Fruit fly (Drosophila melanogaster) whole organism, prepupa: ENCODE measurements around the gene CG31664.

ENCODE experiments used
- Blimp-1 ChIP-seq: fragments of 200-800 bp; sonication (Bioruptor generic); optimal IDR thresholded peaks from 3 replicates; lab custom pipeline; 2017; ENCODE audit warnings: missing biosample characterization, missing genetic modification characterization, mild to moderate bottlenecking, moderate library complexity, missing genetic modification reagents
- CG10631 ChIP-seq: fragments of 200-800 bp; sonication (Bioruptor generic); optimal IDR thresholded peaks from 2 replicates; lab custom pipeline; 2016; ENCODE audit warnings: missing biosample characterization, missing genetic modification characterization
- CG11294 ChIP-seq: fragments of 200-800 bp; sonication (Bioruptor generic); IDR thresholded peaks from 2 replicates; pipeline ENCODE4 v1.3.6; 2022; ENCODE audit warnings: missing biosample characterization, missing genetic modification characterization
- CG11762 ChIP-seq: fragments of 200-800 bp; sonication (Bioruptor generic); optimal IDR thresholded peaks from 3 replicates; lab custom pipeline; 2016; ENCODE audit warnings: missing biosample characterization, missing genetic modification characterization; ENCODE audit not compliant: insufficient read depth
- CG11902 ChIP-seq: fragments of 200-800 bp; sonication (Bioruptor generic); optimal IDR thresholded peaks from 3 replicates; lab custom pipeline; 2016; ENCODE audit warnings: missing biosample characterization, missing genetic modification characterization
- CG15336 ChIP-seq: fragments of 200-800 bp; sonication (Bioruptor generic); IDR thresholded peaks from 2 replicates; pipeline ENCODE4 v1.3.6; 2022; ENCODE audit warnings: missing biosample characterization, missing genetic modification characterization
- CG1621 ChIP-seq: fragments of 200-800 bp; sonication (Bioruptor generic); optimal IDR thresholded peaks from 3 replicates; lab custom pipeline; 2018; ENCODE audit warnings: missing biosample characterization, mild to moderate bottlenecking, missing genetic modification characterization
- CG16779 ChIP-seq: fragments of 200-800 bp; sonication (Bioruptor generic); optimal IDR thresholded peaks from 3 replicates; lab custom pipeline; 2017; ENCODE audit warnings: missing biosample characterization, mild to moderate bottlenecking, missing genetic modification characterization
- CG3032 ChIP-seq: fragments of 200-800 bp; optimal IDR thresholded peaks from 2 replicates; lab custom pipeline; 2019; ENCODE audit warnings: missing biosample characterization, mild to moderate bottlenecking, missing genetic modification characterization, moderate library complexity
- CG31627 ChIP-seq: fragments of 200-800 bp; sonication (Bioruptor generic); optimal IDR thresholded peaks from 3 replicates; lab custom pipeline; 2016; ENCODE audit warnings: missing biosample characterization, missing genetic modification characterization
- CG32006 ChIP-seq: fragments of 200-800 bp; sonication (Bioruptor generic); optimal IDR thresholded peaks from 3 replicates; lab custom pipeline; 2017; ENCODE audit warnings: missing biosample characterization, mild to moderate bottlenecking, missing genetic modification characterization
- CG34406 ChIP-seq: fragments of 200-800 bp; sonication (Bioruptor generic); optimal IDR thresholded peaks from 3 replicates; lab custom pipeline; 2016; ENCODE audit warnings: missing biosample characterization, missing genetic modification characterization
- CG3919 ChIP-seq: fragments of 200-800 bp; sonication (Bioruptor generic); optimal IDR thresholded peaks from 3 replicates; lab custom pipeline; 2016; ENCODE audit warnings: missing biosample characterization, missing genetic modification characterization
- CG4318 ChIP-seq: fragments of 200-800 bp; sonication (Bioruptor generic); optimal IDR thresholded peaks from 3 replicates; lab custom pipeline; 2017; ENCODE audit warnings: missing biosample characterization, mild to moderate bottlenecking, missing genetic modification characterization
- CG6163 ChIP-seq: fragments of 200-800 bp; sonication (Bioruptor generic); IDR thresholded peaks from 3 replicates; pipeline ENCODE4 v1.3.6; 2022; ENCODE audit warnings: missing biosample characterization, missing genetic modification characterization
- CG6276 ChIP-seq: fragments of 200-800 bp; sonication (Bioruptor generic); optimal IDR thresholded peaks from 2 replicates; lab custom pipeline; 2017; ENCODE audit warnings: missing biosample characterization, mild to moderate bottlenecking, missing genetic modification characterization
- CG6792 ChIP-seq: fragments of 200-800 bp; sonication (Bioruptor generic); optimal IDR thresholded peaks from 3 replicates; lab custom pipeline; 2016; ENCODE audit warnings: missing biosample characterization, missing genetic modification characterization
- CG6808 ChIP-seq: fragments of 200-800 bp; sonication (Bioruptor generic); optimal IDR thresholded peaks from 3 replicates; lab custom pipeline; 2017; ENCODE audit warnings: missing biosample characterization, missing genetic modification characterization, mild to moderate bottlenecking, moderate library complexity, missing genetic modification reagents
- CG6854 ChIP-seq: fragments of 200-800 bp; sonication (Bioruptor generic); optimal IDR thresholded peaks from 2 replicates; lab custom pipeline; 2017; ENCODE audit warnings: missing biosample characterization, mild to moderate bottlenecking, missing genetic modification characterization
- CG7368 ChIP-seq: fragments of 200-800 bp; sonication (Bioruptor generic); optimal IDR thresholded peaks from 3 replicates; lab custom pipeline; 2016; ENCODE audit warnings: missing biosample characterization, missing genetic modification characterization
- CG8119 ChIP-seq: fragments of 200-800 bp; sonication (Bioruptor generic); IDR thresholded peaks from 3 replicates; pipeline ENCODE4 v1.3.6; 2022; ENCODE audit warnings: missing biosample characterization, missing genetic modification characterization
- CG8319 ChIP-seq: fragments of 200-800 bp; sonication (Bioruptor generic); optimal IDR thresholded peaks from 3 replicates; lab custom pipeline; 2016; ENCODE audit warnings: missing biosample characterization, missing genetic modification characterization
- CG8632 ChIP-seq: fragments of 200-800 bp; sonication (Bioruptor generic); optimal IDR thresholded peaks from 3 replicates; lab custom pipeline; 2016; ENCODE audit warnings: missing biosample characterization, missing genetic modification characterization
- CG9139 ChIP-seq: fragments of 200-800 bp; sonication (Bioruptor generic); optimal IDR thresholded peaks from 3 replicates; lab custom pipeline; 2017; ENCODE audit warnings: missing biosample characterization, mild to moderate bottlenecking, missing genetic modification characterization
- Eip78C ChIP-seq: fragments of 200-800 bp; sonication (Bioruptor generic); peaks from one replicate; lab custom pipeline; 2016; ENCODE audit warnings: missing biosample characterization, missing genetic modification characterization
- Ets21C ChIP-seq: fragments of 200-800 bp; sonication (Bioruptor generic); optimal IDR thresholded peaks from 3 replicates; lab custom pipeline; 2016; ENCODE audit warnings: missing biosample characterization, missing genetic modification characterization
- Ets96B ChIP-seq: fragments of 200-800 bp; optimal IDR thresholded peaks from 2 replicates; lab custom pipeline; 2019; ENCODE audit warnings: missing biosample characterization, mild to moderate bottlenecking, missing genetic modification characterization, moderate library complexity
- Hr38 ChIP-seq: sonication (Bioruptor generic); optimal IDR thresholded peaks from 2 replicates; lab custom pipeline; 2016; ENCODE audit warnings: missing biosample characterization, missing genetic modification characterization
- Hr39 ChIP-seq: fragments of 200-800 bp; sonication (Bioruptor generic); optimal IDR thresholded peaks from 2 replicates; lab custom pipeline; 2016; ENCODE audit warnings: missing biosample characterization, missing genetic modification characterization
- Hr4 ChIP-seq: fragments of 200-800 bp; sonication (Bioruptor generic); optimal IDR thresholded peaks from 3 replicates; lab custom pipeline; 2016; ENCODE audit warnings: missing biosample characterization, missing genetic modification characterization
- Lpt ChIP-seq: fragments of 200-800 bp; sonication (Bioruptor generic); optimal IDR thresholded peaks from 3 replicates; lab custom pipeline; 2016; ENCODE audit warnings: missing biosample characterization, missing genetic modification characterization
- Met ChIP-seq: fragments of 200-800 bp; sonication (Bioruptor generic); optimal IDR thresholded peaks from 3 replicates; lab custom pipeline; 2016; ENCODE audit warnings: missing biosample characterization, missing genetic modification characterization
- OdsH ChIP-seq: fragments of 200-800 bp; sonication (Bioruptor generic); optimal IDR thresholded peaks from 3 replicates; lab custom pipeline; 2016; ENCODE audit warnings: missing biosample characterization, missing genetic modification characterization
- Smox ChIP-seq: fragments of 200-800 bp; sonication (Bioruptor generic); optimal IDR thresholded peaks from 3 replicates; lab custom pipeline; 2016; ENCODE audit warnings: missing biosample characterization, missing genetic modification characterization
- Sox102F ChIP-seq: fragments of 200-800 bp; sonication (Bioruptor generic); optimal IDR thresholded peaks from 2 replicates; lab custom pipeline; 2016; ENCODE audit warnings: missing biosample characterization, mild to moderate bottlenecking, missing genetic modification characterization
- Sox14 ChIP-seq: fragments of 200-800 bp; sonication (Bioruptor generic); optimal IDR thresholded peaks from 3 replicates; lab custom pipeline; 2016; ENCODE audit warnings: missing biosample characterization, missing genetic modification characterization
- Sox15 ChIP-seq: fragments of 200-800 bp; sonication (Bioruptor generic); optimal IDR thresholded peaks from 3 replicates; lab custom pipeline; 2016; ENCODE audit warnings: missing biosample characterization, missing genetic modification characterization
- achi ChIP-seq: fragments of 200-800 bp; sonication (Bioruptor generic); optimal IDR thresholded peaks from 3 replicates; lab custom pipeline; 2016; ENCODE audit warnings: missing biosample characterization, missing genetic modification characterization
- acj6 ChIP-seq: fragments of 200-800 bp; sonication (Bioruptor generic); optimal IDR thresholded peaks from 3 replicates; lab custom pipeline; 2016; ENCODE audit warnings: missing biosample characterization, missing genetic modification characterization
- dac ChIP-seq: fragments of 200-800 bp; sonication (Bioruptor generic); optimal IDR thresholded peaks from 2 replicates; lab custom pipeline; 2017; ENCODE audit warnings: missing biosample characterization, mild to moderate bottlenecking, missing genetic modification characterization
- dsx ChIP-seq: fragments of 200-800 bp; optimal IDR thresholded peaks from 3 replicates; lab custom pipeline; 2019; ENCODE audit warnings: missing biosample characterization, mild to moderate bottlenecking, missing genetic modification characterization, moderate library complexity; ENCODE audit not compliant: poor library complexity, severe bottlenecking
- eg ChIP-seq: fragments of 200-800 bp; sonication (Bioruptor generic); IDR thresholded peaks from 3 replicates; pipeline ENCODE4 v1.3.6; 2022; ENCODE audit warnings: missing biosample characterization, missing genetic modification characterization
- esn ChIP-seq: fragments of 200-800 bp; sonication (Bioruptor generic); optimal IDR thresholded peaks from 2 replicates; lab custom pipeline; 2016; ENCODE audit warnings: missing biosample characterization, mild to moderate bottlenecking, missing genetic modification characterization, moderate library complexity
- fd59A ChIP-seq: fragments of 200-800 bp; sonication (Bioruptor generic); optimal IDR thresholded peaks from 2 replicates; lab custom pipeline; 2017; ENCODE audit warnings: missing biosample characterization, mild to moderate bottlenecking, missing genetic modification characterization, missing genetic modification reagents
- fd85E ChIP-seq: fragments of 200-800 bp; sonication (Bioruptor generic); optimal IDR thresholded peaks from 3 replicates; lab custom pipeline; 2016; ENCODE audit warnings: missing biosample characterization, missing genetic modification characterization
- fkh ChIP-seq: fragments of 200-800 bp; sonication (Bioruptor generic); optimal IDR thresholded peaks from 3 replicates; lab custom pipeline; 2017; ENCODE audit warnings: missing biosample characterization, mild to moderate bottlenecking, missing genetic modification characterization, moderate library complexity
- lz ChIP-seq: fragments of 200-800 bp; sonication (Bioruptor generic); optimal IDR thresholded peaks from 3 replicates; lab custom pipeline; 2016; ENCODE audit warnings: missing biosample characterization, missing genetic modification characterization
- net ChIP-seq: fragments of 200-800 bp; sonication (Bioruptor generic); optimal IDR thresholded peaks from 3 replicates; lab custom pipeline; 2016; ENCODE audit warnings: missing biosample characterization, missing genetic modification characterization
- pdm3 ChIP-seq: fragments of 200-800 bp; sonication (Bioruptor generic); optimal IDR thresholded peaks from 3 replicates; lab custom pipeline; 2016; ENCODE audit warnings: missing biosample characterization, missing genetic modification characterization
- salr ChIP-seq, 2 experiments: fragments of 200-800 bp; sonication (Bioruptor generic); optimal IDR thresholded peaks; 3 replicates each; lab custom pipeline; 2016 to 2018; ENCODE audit warnings: missing biosample characterization in 2 of 2, missing genetic modification characterization in 2 of 2, mild to moderate bottlenecking in 1 of 2
- spab ChIP-seq: fragments of 200-800 bp; sonication (Bioruptor generic); optimal IDR thresholded peaks from 2 replicates; lab custom pipeline; 2017; ENCODE audit warnings: missing biosample characterization, mild to moderate bottlenecking, missing genetic modification characterization, missing genetic modification reagents
- topi ChIP-seq: fragments of 200-800 bp; sonication (Bioruptor generic); optimal IDR thresholded peaks from 3 replicates; lab custom pipeline; 2016; ENCODE audit warnings: missing biosample characterization, missing genetic modification characterization
- vri ChIP-seq: fragments of 200-800 bp; sonication (Bioruptor generic); optimal IDR thresholded peaks from 3 replicates; lab custom pipeline; 2016; ENCODE audit warnings: missing biosample characterization, mild to moderate bottlenecking, missing genetic modification characterization

The CG31664 gene

dm6 chr2L:1861994-1862393, 35.7 kb upstream of the CG31664 start:
- TF ChIP-seq dac (no peak), CG15336 (GFP tag; lab: Robert Waterston, UW) (no peak), CG6276 (GFP tag; lab: Kevin White, UChicago) (peak; percentile 8), eg (no peak), CG16779 (no peak), CG6792 (GFP tag; lab: Kevin White, UChicago) (peak; percentile 17), CG3032 (no peak), Hr4 (peak; percentile 29), spab (GFP tag; lab: Kevin White, UChicago) (no peak), Lpt (GFP tag; lab: Kevin White, UChicago) (no peak), Met (GFP tag; lab: Kevin White, UChicago) (no peak), Blimp-1 (GFP tag; lab: Kevin White, UChicago) (no peak), Sox102F (GFP tag; lab: Kevin White, UChicago) (no peak), CG6854 (no peak), lz (GFP tag; lab: Kevin White, UChicago) (peak; percentile 2), OdsH (GFP tag; lab: Kevin White, UChicago) (peak; percentile 36), CG1621 (tag; lab: Kevin White, UChicago) (no peak), CG6163 (GFP tag; lab: Robert Waterston, UW) (peak; percentile 51; the same call in 1 of the 3 replicates), topi (GFP tag; lab: Kevin White, UChicago) (no peak), fd85E (GFP tag; lab: Kevin White, UChicago) (no peak), CG10631 (GFP tag; lab: Kevin White, UChicago) (peak; percentile 28), CG11294 (GFP tag; lab: Robert Waterston, UW) (no peak), esn (GFP tag; lab: Kevin White, UChicago) (no peak), Smox (GFP tag; lab: Kevin White, UChicago) (no peak), CG11902 (GFP tag; lab: Kevin White, UChicago) (no peak), fkh (GFP tag; lab: Kevin White, UChicago) (no peak), pdm3 (GFP tag; lab: Kevin White, UChicago) (no peak), Sox14 (GFP tag; lab: Kevin White, UChicago) (peak; percentile 2), achi (no peak), CG31627 (peak; percentile 9), CG4318 (no peak), CG32006 (GFP tag; lab: Kevin White, UChicago) (peak; percentile 42), Ets21C (GFP tag; lab: Kevin White, UChicago) (no peak), CG11762 (GFP tag; lab: Kevin White, UChicago) (no peak), CG8319 (GFP tag; lab: Kevin White, UChicago) (no peak), CG6808 (GFP tag; lab: Kevin White, UChicago) (peak; percentile 3), dsx (GFP tag; lab: Kevin White, UChicago) (peak; percentile 7), CG8119 (GFP tag; lab: Robert Waterston, UW) (no peak), Sox15 (no peak), fd59A (GFP tag; lab: Kevin White, UChicago) (no peak), vri (GFP tag; lab: Kevin White, UChicago) (no peak), CG7368 (GFP tag; lab: Kevin White, UChicago) (no peak), CG8632 (GFP tag; lab: Kevin White, UChicago) (no peak), CG9139 (GFP tag; lab: Kevin White, UChicago) (no peak), net (GFP tag; lab: Kevin White, UChicago) (no peak), CG3919 (GFP tag; lab: Kevin White, UChicago) (peak; percentile 14), CG34406 (GFP tag; lab: Kevin White, UChicago) (no peak), Hr38 (GFP tag; lab: Kevin White, UChicago) (no peak), salr (GFP tag; optimal IDR thresholded peaks at IDR 0.05; lab: Kevin White, UChicago) (no peak), Hr39 (peak; percentile 6), Ets96B (tag; lab: Kevin White, UChicago) (peak; percentile 17), acj6 (GFP tag; lab: Kevin White, UChicago) (peak; percentile 17), Eip78C (peak; percentile 65)
